Worm (Caenorhabditis elegans) whole organism, young adult: ENCODE results near the gene srm-4.

Source experiments
- B0019.2 ChIP-seq: fragments of 200-800 bp; sonication (Bioruptor generic); conservative IDR thresholded peaks from 2 replicates; pipeline ENCODE4 v1.3.6; 2022; ENCODE audit warnings: missing genetic modification reagents, missing genetic modification characterization, missing compliant biosample characterization
- B0336.3 ChIP-seq: fragments of 200-800 bp; sonication (Bioruptor generic); IDR thresholded peaks from 2 replicates; pipeline ENCODE4 v1.3.6; 2022; ENCODE audit warnings: missing genetic modification characterization, missing compliant biosample characterization
- C06A6.2 ChIP-seq: fragments of 200-800 bp; sonication (Bioruptor generic); conservative IDR thresholded peaks from 2 replicates; pipeline ENCODE4 v1.3.6; 2022; ENCODE audit warnings: missing genetic modification characterization, missing compliant biosample characterization
- D2030.7 ChIP-seq: fragments of 200-800 bp; sonication (Bioruptor generic); IDR thresholded peaks from 2 replicates; pipeline ENCODE4 v1.3.6; 2022; ENCODE audit warnings: missing genetic modification reagents, missing genetic modification characterization, missing compliant biosample characterization
- F10E7.11 ChIP-seq: sonication (generic microtip); optimal IDR thresholded peaks from 2 replicates; lab custom pipeline; 2017; ENCODE audit warnings: mild to moderate bottlenecking, missing genetic modification characterization, moderate library complexity, missing compliant biosample characterization
- F22D6.2 ChIP-seq: sonication (generic microtip); optimal IDR thresholded peaks from 2 replicates; lab custom pipeline; 2016; ENCODE audit warnings: mild to moderate bottlenecking, missing genetic modification characterization, missing compliant biosample characterization
- F52B5.7 ChIP-seq: sonication (generic microtip); optimal IDR thresholded peaks from 2 replicates; lab custom pipeline; 2016; ENCODE audit warnings: mild to moderate bottlenecking, missing genetic modification characterization, missing compliant biosample characterization
- F55B11.4 ChIP-seq: sonication (generic microtip); optimal IDR thresholded peaks from 2 replicates; lab custom pipeline; 2016; ENCODE audit warnings: missing compliant biosample characterization, missing genetic modification characterization, borderline replicate concordance; ENCODE audit not compliant: insufficient read depth
- F57A8.1 ChIP-seq: fragments of 200-800 bp; sonication (Bioruptor generic); optimal IDR thresholded peaks from 2 replicates; lab custom pipeline; 2018; ENCODE audit warnings: mild to moderate bottlenecking, missing genetic modification characterization, moderate library complexity, missing compliant biosample characterization
- Y53F4B.3 ChIP-seq: fragments of 200-800 bp; sonication (Bioruptor generic); IDR thresholded peaks from 2 replicates; pipeline ENCODE4 v1.3.6; 2022; ENCODE audit warnings: missing genetic modification reagents, missing genetic modification characterization, missing compliant biosample characterization
- Y56A3A.18 ChIP-seq: fragments of 200-800 bp; sonication (Bioruptor generic); IDR thresholded peaks from 2 replicates; pipeline ENCODE4 v1.3.6; 2022; ENCODE audit warnings: missing genetic modification reagents, missing genetic modification characterization, missing compliant biosample characterization
- akir-1 ChIP-seq: fragments of 200-800 bp; sonication (Bioruptor generic); optimal IDR thresholded peaks from 2 replicates; lab custom pipeline; 2018; ENCODE audit warnings: mild to moderate bottlenecking, missing genetic modification characterization, moderate library complexity, missing compliant biosample characterization
- aptf-2 ChIP-seq: fragments of 200-800 bp; sonication (Bioruptor generic); conservative IDR thresholded peaks from 2 replicates; pipeline ENCODE4 v1.3.6; 2022; ENCODE audit warnings: missing genetic modification reagents, missing genetic modification characterization, missing compliant biosample characterization
- atf-7 ChIP-seq: sonication (generic microtip); optimal IDR thresholded peaks from 2 replicates; lab custom pipeline; 2017; ENCODE audit warnings: mild to moderate bottlenecking, missing genetic modification characterization, missing compliant biosample characterization
- athp-1 ChIP-seq: sonication (generic microtip); optimal IDR thresholded peaks from 2 replicates; lab custom pipeline; 2017; ENCODE audit warnings: mild to moderate bottlenecking, missing genetic modification characterization, missing compliant biosample characterization
- attf-3 ChIP-seq: fragments of 200-800 bp; sonication (Bioruptor generic); conservative IDR thresholded peaks from 2 replicates; pipeline ENCODE4 v1.3.6; 2022; ENCODE audit warnings: missing genetic modification reagents, missing genetic modification characterization, missing compliant biosample characterization
- attf-6 ChIP-seq: fragments of 200-800 bp; sonication (Bioruptor generic); IDR thresholded peaks from 2 replicates; pipeline ENCODE4 v1.3.6; 2022; ENCODE audit warnings: missing genetic modification reagents, missing genetic modification characterization, missing compliant biosample characterization
- ccch-3 ChIP-seq: fragments of 200-800 bp; sonication (Bioruptor generic); optimal IDR thresholded peaks from 2 replicates; lab custom pipeline; 2018; ENCODE audit warnings: mild to moderate bottlenecking, missing genetic modification characterization, missing compliant biosample characterization
- cebp-1 ChIP-seq, 2 experiments: fragments of 200-800 bp in 1 of 2; sonication (Bioruptor generic) in 1 of 2; sonication (generic microtip) in 1 of 2; IDR thresholded peaks in 1 of 2; optimal IDR thresholded peaks in 1 of 2; 2 replicates each; pipeline versions ENCODE4 v1.3.6 to Lab custom; 2017 to 2022; ENCODE audit warnings: missing compliant biosample characterization in 2 of 2, missing genetic modification characterization in 2 of 2, mild to moderate bottlenecking in 1 of 2, missing genetic modification reagents in 1 of 2, moderate library complexity in 1 of 2
- ceh-27 ChIP-seq: fragments of 200-800 bp; sonication (Bioruptor generic); optimal IDR thresholded peaks from 2 replicates; lab custom pipeline; 2018; ENCODE audit warnings: mild to moderate bottlenecking, missing genetic modification characterization, moderate library complexity, missing compliant biosample characterization
- ceh-40 ChIP-seq: fragments of 200-800 bp; sonication (Bioruptor generic); IDR thresholded peaks from 2 replicates; pipeline ENCODE4 v1.3.6; 2022; ENCODE audit warnings: missing genetic modification characterization, missing compliant biosample characterization
- ceh-79 ChIP-seq: sonication (generic microtip); optimal IDR thresholded peaks from 2 replicates; lab custom pipeline; 2017; ENCODE audit warnings: mild to moderate bottlenecking, missing genetic modification characterization, missing compliant biosample characterization
- dox-1 ChIP-seq: fragments of 200-800 bp; sonication (Bioruptor generic); IDR thresholded peaks from 2 replicates; pipeline ENCODE4 v1.3.6; 2022; ENCODE audit warnings: missing genetic modification reagents, missing genetic modification characterization, missing compliant biosample characterization
- efl-1 ChIP-seq: fragments of 150-350 bp; optimal IDR thresholded peaks from 2 replicates; lab custom pipeline; 2014; ENCODE audit warnings: missing biosample characterization, missing genetic modification reagents, missing genetic modification characterization
- egl-44 ChIP-seq: fragments of 200-800 bp; sonication (Bioruptor generic); IDR thresholded peaks from 2 replicates; pipeline ENCODE4 v1.3.6; 2022; ENCODE audit warnings: missing genetic modification reagents, missing genetic modification characterization, missing compliant biosample characterization
- ets-4 ChIP-seq: fragments of 200-800 bp; sonication (Bioruptor generic); optimal IDR thresholded peaks from 2 replicates; lab custom pipeline; 2018; ENCODE audit warnings: mild to moderate bottlenecking, missing genetic modification characterization, missing compliant biosample characterization
- him-1 ChIP-seq: sonication (generic microtip); optimal IDR thresholded peaks from 2 replicates; lab custom pipeline; 2016; ENCODE audit warnings: missing genotype, missing genetic modification reagents, missing genetic modification characterization, missing compliant biosample characterization
- let-526 ChIP-seq: fragments of 200-800 bp; sonication (Bioruptor generic); IDR thresholded peaks from 2 replicates; pipeline ENCODE4 v1.3.6; 2022; ENCODE audit warnings: missing genetic modification reagents, missing genetic modification characterization, missing compliant biosample characterization
- madf-6 ChIP-seq: fragments of 200-800 bp; sonication (Bioruptor generic); IDR thresholded peaks from 2 replicates; pipeline ENCODE4 v1.3.6; 2022; ENCODE audit warnings: missing genetic modification reagents, missing genetic modification characterization, missing compliant biosample characterization
- madf-8 ChIP-seq: fragments of 200-800 bp; sonication (Bioruptor generic); conservative IDR thresholded peaks from 2 replicates; pipeline ENCODE4 v1.3.6; 2022; ENCODE audit warnings: missing genetic modification reagents, missing genetic modification characterization, missing compliant biosample characterization
- mes-4 ChIP-seq: sonication (generic microtip); optimal IDR thresholded peaks from 2 replicates; lab custom pipeline; 2016; ENCODE audit warnings: missing genotype, missing genetic modification characterization, missing compliant biosample characterization
- nfya-1 ChIP-seq: sonication (generic microtip); optimal IDR thresholded peaks from 2 replicates; lab custom pipeline; 2017; ENCODE audit warnings: antibody characterized with exemption, missing compliant biosample characterization, missing genetic modification characterization, borderline replicate concordance; ENCODE audit not compliant: insufficient read depth
- nfya-2 ChIP-seq: fragments of 200-800 bp; sonication (Bioruptor generic); IDR thresholded peaks from 2 replicates; pipeline ENCODE4 v1.3.6; 2022; ENCODE audit warnings: missing genetic modification reagents, missing genetic modification characterization, missing compliant biosample characterization
- nhr-27 ChIP-seq: fragments of 200-800 bp; sonication (Bioruptor generic); optimal IDR thresholded peaks from 2 replicates; lab custom pipeline; 2018; ENCODE audit warnings: mild to moderate bottlenecking, missing genetic modification characterization, moderate library complexity, missing compliant biosample characterization
- nhr-90 ChIP-seq: sonication (generic microtip); optimal IDR thresholded peaks from 2 replicates; lab custom pipeline; 2016; ENCODE audit warnings: missing genotype, mild to moderate bottlenecking, missing genetic modification characterization, missing compliant biosample characterization
- rec-8 ChIP-seq, 2 experiments: sonication (generic microtip); optimal IDR thresholded peaks; 2 replicates each; lab custom pipeline; 2016; ENCODE audit warnings: mild to moderate bottlenecking in 2 of 2, missing genetic modification characterization in 2 of 2, missing genetic modification reagents in 2 of 2, missing genotype in 2 of 2, missing biosample characterization in 1 of 2, missing compliant biosample characterization in 1 of 2, moderate library complexity in 1 of 2
- rpc-1 ChIP-seq, 2 experiments: fragments of 150-350 bp in 1 of 2; sonication (generic microtip) in 1 of 2; optimal IDR thresholded peaks; 2 replicates each; lab custom pipeline; 2014 to 2018; ENCODE audit warnings: missing biosample characterization in 1 of 2, missing genetic modification characterization in 1 of 2, missing genetic modification reagents in 1 of 2, missing genotype in 1 of 2
- snpc-1.1 ChIP-seq: sonication (generic microtip); optimal IDR thresholded peaks from 2 replicates; lab custom pipeline; 2017; ENCODE audit warnings: missing genetic modification characterization, mild to moderate bottlenecking, missing compliant biosample characterization, antibody characterized with exemption, moderate library complexity, missing genotype, missing genetic modification reagents; ENCODE audit not compliant: insufficient read depth
- snpc-4 ChIP-seq, 5 experiments: fragments of 150-350 bp in 1 of 5; sonication (generic microtip) in 4 of 5; optimal IDR thresholded peaks; 2 replicates each; lab custom pipeline; 2014 to 2018; ENCODE audit warnings: missing genetic modification characterization in 5 of 5, missing biosample characterization in 3 of 5, antibody characterized with exemption in 2 of 5, mild to moderate bottlenecking in 2 of 5, missing compliant biosample characterization in 2 of 5, missing genotype in 2 of 5, moderate library complexity in 2 of 5, missing genetic modification reagents in 1 of 5
- sptf-2 ChIP-seq: fragments of 200-800 bp; sonication (Bioruptor generic); optimal IDR thresholded peaks from 2 replicates; lab custom pipeline; 2018; ENCODE audit warnings: mild to moderate bottlenecking, missing genetic modification characterization, missing compliant biosample characterization
- tbp1 ChIP-seq: fragments of 200-800 bp; sonication (Bioruptor generic); optimal IDR thresholded peaks from 2 replicates; lab custom pipeline; 2018; ENCODE audit warnings: mild to moderate bottlenecking, missing genetic modification characterization, missing compliant biosample characterization
- tlf-1 ChIP-seq: fragments of 200-800 bp; sonication (Bioruptor generic); optimal IDR thresholded peaks from 2 replicates; lab custom pipeline; 2018; ENCODE audit warnings: mild to moderate bottlenecking, missing genetic modification characterization, missing compliant biosample characterization
- xnd-1 ChIP-seq: sonication (generic microtip); optimal IDR thresholded peaks from 2 replicates; lab custom pipeline; 2016; ENCODE audit warnings: missing genotype, missing genetic modification reagents, missing genetic modification characterization, missing compliant biosample characterization
- zfh-2 ChIP-seq: fragments of 200-800 bp; sonication (Bioruptor generic); conservative IDR thresholded peaks from 2 replicates; pipeline ENCODE4 v1.3.6; 2022; ENCODE audit warnings: missing genetic modification reagents, missing genetic modification characterization, missing compliant biosample characterization
- ztf-25 ChIP-seq: fragments of 200-800 bp; sonication (Bioruptor generic); IDR thresholded peaks from 2 replicates; pipeline ENCODE4 v1.3.6; 2022; ENCODE audit warnings: missing genetic modification reagents, missing genetic modification characterization, missing compliant biosample characterization
- ztf-26 ChIP-seq: sonication (generic microtip); optimal IDR thresholded peaks from 2 replicates; lab custom pipeline; 2017; ENCODE audit warnings: missing genetic modification characterization, missing compliant biosample characterization
- ztf-6 ChIP-seq: fragments of 200-800 bp; sonication (Bioruptor generic); IDR thresholded peaks from 2 replicates; pipeline ENCODE4 v1.3.6; 2022; ENCODE audit warnings: missing genetic modification reagents, missing genetic modification characterization, missing compliant biosample characterization

Gene srm-4

ce11 chrV:14366487-14366962 is 33.3 kb downstream of the srm-4 start (continued):
- TF ChIP-seq cebp-1 (GFP tag; IDR thresholded peaks at IDR 0.05; lab: Robert Waterston, UW) (no peak), cebp-1 (tag; optimal IDR thresholded peaks at IDR 0.05; lab: Kevin White, UChicago) (peak; percentile 57), ceh-40 (no peak), ceh-27 (no peak), D2030.7 (GFP tag; lab: Robert Waterston, UW) (no peak), rec-8 (tag; optimal IDR thresholded peaks at IDR 0.05; lab: Kevin White, UChicago) (no peak), ztf-25 (no peak), madf-8 (GFP tag; lab: Robert Waterston, UW) (no peak), him-1 (tag; lab: Kevin White, UChicago) (no peak), nhr-27 (tag; lab: Kevin White, UChicago) (no peak), let-526 (no peak), madf-6 (no peak), mes-4 (tag; lab: Kevin White, UChicago) (no peak), Y53F4B.3 (GFP tag; lab: Robert Waterston, UW) (no peak), nfya-1 (tag; lab: Kevin White, UChicago) (no peak), F10E7.11 (tag; lab: Kevin White, UChicago) (no peak), athp-1 (no peak), dox-1 (0 out of 2 replicates have a peak, but pooled peaks have one; percentile 39), B0019.2 (GFP tag; lab: Robert Waterston, UW) (no peak), tlf-1 (GFP tag; lab: Kevin White, UChicago) (no peak), nfya-2 (GFP tag; lab: Robert Waterston, UW) (no peak), zfh-2 (peak; percentile 99), atf-7 (tag; lab: Kevin White, UChicago) (no peak), tbp1 (GFP tag; lab: Kevin White, UChicago) (peak; percentile 34), ets-4 (GFP tag; lab: Kevin White, UChicago) (no peak), attf-3 (GFP tag; lab: Robert Waterston, UW) (no peak), Y56A3A.18 (GFP tag; lab: Robert Waterston, UW) (no peak), xnd-1 (no peak), ccch-3 (GFP tag; lab: Kevin White, UChicago) (no peak), F55B11.4 (tag; lab: Kevin White, UChicago) (no peak), nhr-90 (tag; lab: Kevin White, UChicago) (peak; percentile 5), ceh-79 (tag; lab: Kevin White, UChicago) (no peak), sptf-2 (no peak), efl-1 (GFP tag; lab: Kevin White, UChicago) (no peak), aptf-2 (GFP tag; lab: Robert Waterston, UW) (no peak), F22D6.2 (no peak), rpc-1 (optimal IDR thresholded peaks at IDR 0.05; lab: Kevin White, UChicago) (no peak), rpc-1 (tag; optimal IDR thresholded peaks at IDR 0.05; lab: Kevin White, UChicago) (no peak), ztf-6 (no peak), akir-1 (GFP tag; lab: Kevin White, UChicago) (no peak), F57A8.1 (GFP tag; lab: Kevin White, UChicago) (no peak), attf-6 (GFP tag; lab: Robert Waterston, UW) (no peak), egl-44 (GFP tag; lab: Robert Waterston, UW) (no peak), F52B5.7 (tag; lab: Kevin White, UChicago) (peak; percentile 31), B0336.3 (no peak), snpc-1.1 (tag; lab: Kevin White, UChicago) (no peak), snpc-4 (GFP tag; optimal IDR thresholded peaks at IDR 0.05; lab: Kevin White, UChicago) (no peak), snpc-4 (tag; optimal IDR thresholded peaks at IDR 0.05; lab: Kevin White, UChicago) (peak in 2 of 4 experiments; percentile 55 to 58), C06A6.2 (GFP tag; lab: Robert Waterston, UW) (no peak; the same call in 1 of the 2 replicates), ztf-26 (tag; lab: Kevin White, UChicago) (no peak)
